Fruit fly (Drosophila melanogaster): ENCODE results near the gene Jupiter.
A peak's percentile ranks its signal among the peaks of the same experiment; 100 is the strongest.

Jupiter gene

dm6 chr3R:11562326-11563109 is 57.2 kb downstream of the Jupiter start:
- TF ChIP-seq CG9948 (tag; optimal IDR thresholded peaks at IDR 0.05) (peak; percentile 89), EcR (GFP tag; optimal IDR thresholded peaks at IDR 0.05) (peak; percentile 13), CG32121 (GFP tag; IDR thresholded peaks at IDR 0.05) (peak; percentile 96), rn (GFP tag; IDR thresholded peaks at IDR 0.05) (peak; percentile 77), CG13204 (GFP tag; optimal IDR thresholded peaks at IDR 0.05) (peak; percentile 80), gl (tag; optimal IDR thresholded peaks at IDR 0.05) (peak; percentile 85), CG14655 (GFP tag; optimal IDR thresholded peaks at IDR 0.05) (peak; percentile 94), Pif1A (GFP tag; optimal IDR thresholded peaks at IDR 0.05) (peak; percentile 98), CG17806 (tag; optimal IDR thresholded peaks at IDR 0.05) (peak; percentile 93), CG8301 (tag; optimal IDR thresholded peaks at IDR 0.05) (peak; percentile 94), CG10348 (GFP tag; IDR thresholded peaks at IDR 0.05) (peak; percentile 66), Pif1B (GFP tag; optimal IDR thresholded peaks at IDR 0.05) (peak; percentile 94), Ets98B (GFP tag; IDR thresholded peaks at IDR 0.05) (peak; percentile 97), CG8159 (tag; optimal IDR thresholded peaks at IDR 0.05) (peak; percentile 97), Snoo (tag; optimal IDR thresholded peaks at IDR 0.05) (peak; percentile 96), CG15710 (tag; optimal IDR thresholded peaks at IDR 0.05) (peak; percentile 91), D1 (tag; optimal IDR thresholded peaks at IDR 0.05) (peak; percentile 94), CG12605 (GFP tag; IDR thresholded peaks at IDR 0.05) (peak; percentile 90), CG4496 (GFP tag; IDR thresholded peaks at IDR 0.05) (peak; percentile 98), fd96Ca (GFP tag; IDR thresholded peaks at IDR 0.05) (peak; percentile 98), CG34367 (tag; optimal IDR thresholded peaks at IDR 0.05) (peak; percentile 90)

DNA sequence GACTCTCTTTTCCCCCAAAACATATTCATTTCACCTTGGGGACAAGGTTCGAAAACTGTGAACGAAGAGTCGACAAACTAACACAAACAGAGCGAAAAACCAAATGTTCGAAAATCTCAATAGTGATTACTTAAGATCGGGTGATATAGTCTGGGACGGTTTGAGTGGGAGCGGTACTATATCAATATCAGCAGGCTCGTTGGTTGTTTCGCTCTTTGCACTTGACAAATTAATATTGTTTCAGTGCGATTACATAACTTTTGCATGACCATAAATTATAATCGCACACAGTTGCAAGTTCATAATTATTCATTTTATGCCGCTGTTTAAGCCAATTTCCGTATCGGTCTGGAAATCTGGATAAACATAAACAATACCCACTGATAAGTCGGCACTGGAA is 58.1 kb downstream of the Jupiter start:
- TF ChIP-seq CG13204 (GFP tag; optimal IDR thresholded peaks at IDR 0.05), result no peak
- no peak for TF ChIP-seq CG10348 (GFP tag; IDR thresholded peaks at IDR 0.05)
- no peak for TF ChIP-seq CG9948 (tag; optimal IDR thresholded peaks at IDR 0.05)
- no peak for TF ChIP-seq CG8301 (tag; optimal IDR thresholded peaks at IDR 0.05)
- no peak for TF ChIP-seq Pif1A (GFP tag; optimal IDR thresholded peaks at IDR 0.05)
- TF ChIP-seq CG34367 (tag; optimal IDR thresholded peaks at IDR 0.05), result no peak
- no peak for TF ChIP-seq rn (GFP tag; IDR thresholded peaks at IDR 0.05)
- TF ChIP-seq CG14655 (GFP tag; optimal IDR thresholded peaks at IDR 0.05), result no peak
- TF ChIP-seq CG32121 (GFP tag; IDR thresholded peaks at IDR 0.05), result no peak
- TF ChIP-seq EcR (GFP tag; optimal IDR thresholded peaks at IDR 0.05), result no peak
- TF ChIP-seq Ets98B (GFP tag; IDR thresholded peaks at IDR 0.05), result no peak
- TF ChIP-seq Snoo (tag; optimal IDR thresholded peaks at IDR 0.05), result no peak
- TF ChIP-seq CG12605 (GFP tag; IDR thresholded peaks at IDR 0.05), result no peak
- no peak for TF ChIP-seq CG15710 (tag; optimal IDR thresholded peaks at IDR 0.05)
- TF ChIP-seq CG8159 (tag; optimal IDR thresholded peaks at IDR 0.05), result no peak
- no peak for TF ChIP-seq CG17806 (tag; optimal IDR thresholded peaks at IDR 0.05)
- TF ChIP-seq Pif1B (GFP tag; optimal IDR thresholded peaks at IDR 0.05), result no peak
- no peak for TF ChIP-seq gl (tag; optimal IDR thresholded peaks at IDR 0.05)
- no peak for TF ChIP-seq CG4496 (GFP tag; IDR thresholded peaks at IDR 0.05)
- TF ChIP-seq D1 (tag; optimal IDR thresholded peaks at IDR 0.05), result no peak

- TF ChIP-seq Pif1A (GFP tag; optimal IDR thresholded peaks at IDR 0.05), result peak; percentile 71
- no peak for TF ChIP-seq gl (tag; optimal IDR thresholded peaks at IDR 0.05)
- peak; percentile 71 for TF ChIP-seq CG14655 (GFP tag; optimal IDR thresholded peaks at IDR 0.05)
- peak; percentile 51 for TF ChIP-seq D1 (tag; optimal IDR thresholded peaks at IDR 0.05)
- no peak for TF ChIP-seq EcR (GFP tag; optimal IDR thresholded peaks at IDR 0.05)
- TF ChIP-seq CG17806 (tag; optimal IDR thresholded peaks at IDR 0.05), result peak; percentile 68
- TF ChIP-seq CG32121 (GFP tag; IDR thresholded peaks at IDR 0.05), result peak; percentile 76
- TF ChIP-seq Snoo (tag; optimal IDR thresholded peaks at IDR 0.05), result peak; percentile 56
- TF ChIP-seq rn (GFP tag; IDR thresholded peaks at IDR 0.05), result peak; percentile 75
- peak; percentile 61 for TF ChIP-seq CG8301 (tag; optimal IDR thresholded peaks at IDR 0.05)
- peak; percentile 38; the same call in 1 of the 2 replicates for TF ChIP-seq CG10348 (GFP tag; IDR thresholded peaks at IDR 0.05)
- no peak for TF ChIP-seq CG13204 (GFP tag; optimal IDR thresholded peaks at IDR 0.05)
- TF ChIP-seq CG34367 (tag; optimal IDR thresholded peaks at IDR 0.05), result peak; percentile 58
- peak; percentile 66 for TF ChIP-seq CG9948 (tag; optimal IDR thresholded peaks at IDR 0.05)
- peak; percentile 43 for TF ChIP-seq Pif1B (GFP tag; optimal IDR thresholded peaks at IDR 0.05)
- TF ChIP-seq CG15710 (tag; optimal IDR thresholded peaks at IDR 0.05), result peak; percentile 66
- peak; percentile 92 for TF ChIP-seq CG4496 (GFP tag; IDR thresholded peaks at IDR 0.05)
- TF ChIP-seq CG8159 (tag; optimal IDR thresholded peaks at IDR 0.05), result peak; percentile 68
- peak; percentile 81 for TF ChIP-seq CG12605 (GFP tag; IDR thresholded peaks at IDR 0.05)
- TF ChIP-seq fd96Ca (GFP tag; IDR thresholded peaks at IDR 0.05), result peak; percentile 75
- TF ChIP-seq Ets98B (GFP tag; IDR thresholded peaks at IDR 0.05), result peak; percentile 83
Measured at dm6 chr3R:11557492-11557965, 62.2 kb downstream of the Jupiter start, which contains the start of gene CG10898. TSS of gene CG10898 (plus strand) at chr3R:11557776.

DNA sequence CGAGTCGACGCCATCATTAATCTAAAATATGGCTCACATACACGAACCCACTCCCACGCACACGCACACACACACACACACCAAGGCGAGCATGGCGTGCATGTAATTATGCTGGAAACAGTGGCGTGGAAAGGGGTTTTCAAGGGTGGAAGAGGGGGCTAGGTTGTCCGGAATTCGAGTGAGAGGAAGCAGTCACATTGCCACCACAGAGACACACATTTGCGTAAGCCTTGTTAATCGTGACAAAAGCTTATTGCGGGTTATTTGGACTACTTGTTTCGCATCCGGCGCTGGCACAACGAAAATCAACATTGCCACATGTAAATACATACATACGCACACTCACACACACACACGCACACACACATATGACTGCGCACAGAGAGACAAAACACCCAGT is 64.7 kb downstream of the Jupiter start:
- TF ChIP-seq Ets98B (GFP tag; IDR thresholded peaks at IDR 0.05) (no peak), CG4496 (GFP tag; IDR thresholded peaks at IDR 0.05) (no peak), CG10348 (GFP tag; IDR thresholded peaks at IDR 0.05) (no peak), fd96Ca (GFP tag; IDR thresholded peaks at IDR 0.05) (no peak), CG17806 (tag; optimal IDR thresholded peaks at IDR 0.05) (no peak), CG15710 (tag; optimal IDR thresholded peaks at IDR 0.05) (no peak), rn (GFP tag; IDR thresholded peaks at IDR 0.05) (no peak), CG14655 (GFP tag; optimal IDR thresholded peaks at IDR 0.05) (no peak), CG32121 (GFP tag; IDR thresholded peaks at IDR 0.05) (no peak)

DNA sequence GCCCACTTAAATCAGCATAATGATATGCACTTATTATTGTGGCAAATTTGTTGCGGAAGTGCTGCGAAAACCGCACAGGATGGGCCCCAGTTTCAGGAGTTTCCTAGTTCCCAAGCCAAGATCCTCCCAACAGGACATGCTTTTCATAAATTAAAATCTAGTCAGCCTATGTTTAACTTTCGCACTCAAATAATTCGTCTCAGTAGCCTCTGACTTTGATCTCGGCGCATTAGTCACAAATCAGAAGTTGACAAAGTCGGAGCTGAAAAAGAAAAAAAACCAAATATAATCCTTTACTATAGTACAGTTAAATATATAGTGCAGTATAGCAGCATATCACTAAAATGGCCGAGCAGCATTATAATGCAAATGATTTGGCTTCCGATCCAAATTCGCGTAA is 65.9 kb downstream of the Jupiter start, which contains the start of gene CG14708:
Gene CG14708 (plus strand): TSS at position 301 of the 400 bp plus-strand sequence.
- no peak for TF ChIP-seq Pif1A (GFP tag; optimal IDR thresholded peaks at IDR 0.05)
- no peak for TF ChIP-seq CG4496 (GFP tag; IDR thresholded peaks at IDR 0.05)
- no peak for TF ChIP-seq fd96Ca (GFP tag; IDR thresholded peaks at IDR 0.05)
- TF ChIP-seq rn (GFP tag; IDR thresholded peaks at IDR 0.05), result no peak
- TF ChIP-seq CG17806 (tag; optimal IDR thresholded peaks at IDR 0.05), result no peak
- no peak for TF ChIP-seq CG9948 (tag; optimal IDR thresholded peaks at IDR 0.05)
- no peak for TF ChIP-seq CG8301 (tag; optimal IDR thresholded peaks at IDR 0.05)
- TF ChIP-seq Snoo (tag; optimal IDR thresholded peaks at IDR 0.05), result no peak
- no peak for TF ChIP-seq EcR (GFP tag; optimal IDR thresholded peaks at IDR 0.05)
- TF ChIP-seq gl (tag; optimal IDR thresholded peaks at IDR 0.05), result no peak
- TF ChIP-seq CG13204 (GFP tag; optimal IDR thresholded peaks at IDR 0.05), result no peak
- TF ChIP-seq CG10348 (GFP tag; IDR thresholded peaks at IDR 0.05), result no peak
- TF ChIP-seq CG34367 (tag; optimal IDR thresholded peaks at IDR 0.05), result no peak
